Fruit fly (Drosophila melanogaster) whole organism, pupa: Measurements from ENCODE around the gene f-cup.

Source experiments
- CG12605 ChIP-seq: fragments of 200-800 bp; sonication (Bioruptor generic); IDR thresholded peaks from 2 replicates; pipeline ENCODE4 v1.3.6; 2022; ENCODE audit warnings: missing biosample characterization, missing genetic modification characterization
- CG14655 ChIP-seq: fragments of 200-800 bp; sonication (Bioruptor generic); optimal IDR thresholded peaks from 3 replicates; lab custom pipeline; 2017; ENCODE audit warnings: mild to moderate bottlenecking, missing biosample characterization, missing genetic modification reagents, missing genetic modification characterization
- CG8301 ChIP-seq: fragments of 200-800 bp; sonication (Bioruptor generic); optimal IDR thresholded peaks from 2 replicates; lab custom pipeline; 2018; ENCODE audit warnings: missing biosample characterization, mild to moderate bottlenecking, missing genetic modification characterization
- D1 ChIP-seq: fragments of 200-800 bp; sonication (Bioruptor generic); optimal IDR thresholded peaks from 2 replicates; lab custom pipeline; 2018; ENCODE audit warnings: missing biosample characterization, mild to moderate bottlenecking, missing genetic modification characterization, moderate library complexity
- EcR ChIP-seq: fragments of 200-800 bp; sonication (Bioruptor generic); optimal IDR thresholded peaks from 3 replicates; lab custom pipeline; 2019; ENCODE audit warnings: missing biosample characterization, missing genetic modification characterization, mild to moderate bottlenecking, moderate library complexity, missing genetic modification reagents
- Pif1B ChIP-seq: fragments of 200-800 bp; sonication (Bioruptor generic); optimal IDR thresholded peaks from 3 replicates; lab custom pipeline; 2016; ENCODE audit warnings: missing biosample characterization, missing genetic modification characterization
- Snoo ChIP-seq: fragments of 200-800 bp; sonication (Bioruptor generic); optimal IDR thresholded peaks from 3 replicates; lab custom pipeline; 2017; ENCODE audit warnings: missing biosample characterization, mild to moderate bottlenecking, missing genetic modification characterization, inconsistent platforms
- gl ChIP-seq: fragments of 200-800 bp; sonication (Bioruptor generic); optimal IDR thresholded peaks from 2 replicates; lab custom pipeline; 2018; ENCODE audit warnings: missing biosample characterization, mild to moderate bottlenecking, missing genetic modification characterization
- rn ChIP-seq: fragments of 200-800 bp; sonication (Bioruptor generic); IDR thresholded peaks from 2 replicates; pipeline ENCODE4 v1.3.6; 2022; ENCODE audit warnings: missing biosample characterization, missing genetic modification characterization

- TF ChIP-seq Pif1B (GFP tag; lab: Kevin White, UChicago) (no peak), CG12605 (GFP tag; lab: Robert Waterston, UW) (no peak), D1 (no peak), Snoo (tag; lab: Kevin White, UChicago) (no peak), EcR (no peak), rn (GFP tag; lab: Robert Waterston, UW) (no peak), CG14655 (GFP tag; lab: Kevin White, UChicago) (no peak), CG8301 (tag; lab: Kevin White, UChicago) (no peak), gl (tag; lab: Kevin White, UChicago) (no peak)
These were observed 9.2 kb upstream of the f-cup start, which contains the start of gene Argp for dm6 chr3R:13709839-13710238.
